Fruit fly (Drosophila melanogaster) whole organism, embryonic: ENCODE data around the gene Vps2.

Experiments used
- ATbp ChIP-seq: fragments of 200-800 bp; sonication (Bioruptor generic); optimal IDR thresholded peaks from 2 replicates; lab custom pipeline; 2017; ENCODE audit warnings: missing biosample characterization, mild to moderate bottlenecking, missing genetic modification characterization, missing genetic modification reagents
- Adf1 ChIP-seq: fragments of 200-800 bp; sonication (Bioruptor generic); IDR thresholded peaks from 2 replicates; pipeline ENCODE4 v1.3.6; 2022; ENCODE audit warnings: missing biosample characterization, missing genetic modification characterization
- B-H2 ChIP-seq: fragments of 200-800 bp; sonication (Bioruptor generic); optimal IDR thresholded peaks from 2 replicates; lab custom pipeline; 2018; ENCODE audit warnings: missing biosample characterization, mild to moderate bottlenecking, missing genetic modification characterization
- CG10267 ChIP-seq: fragments of 200-800 bp; sonication (Bioruptor generic); optimal IDR thresholded peaks from 2 replicates; lab custom pipeline; 2018; ENCODE audit warnings: missing biosample characterization, mild to moderate bottlenecking, missing genetic modification characterization, moderate library complexity
- CG12942 ChIP-seq: fragments of 200-800 bp; sonication (Bioruptor generic); optimal IDR thresholded peaks from 3 replicates; lab custom pipeline; 2016; ENCODE audit warnings: missing biosample characterization, missing genetic modification characterization
- CG13894 ChIP-seq: fragments of 200-800 bp; sonication (Bioruptor generic); optimal IDR thresholded peaks from 3 replicates; lab custom pipeline; 2018; ENCODE audit warnings: missing biosample characterization, mild to moderate bottlenecking, missing genetic modification characterization, moderate library complexity
- CG14014 ChIP-seq: fragments of 200-800 bp; sonication (Bioruptor generic); IDR thresholded peaks from 2 replicates; pipeline ENCODE4 v1.3.6; 2022; ENCODE audit warnings: missing biosample characterization, missing genetic modification characterization
- CG15011 ChIP-seq: fragments of 200-800 bp; sonication (Bioruptor generic); optimal IDR thresholded peaks from 3 replicates; lab custom pipeline; 2018; ENCODE audit warnings: missing biosample characterization, mild to moderate bottlenecking, missing genetic modification characterization
- CG1603 ChIP-seq: fragments of 200-800 bp; sonication (Bioruptor generic); optimal IDR thresholded peaks from 2 replicates; lab custom pipeline; 2019; ENCODE audit warnings: missing biosample characterization, mild to moderate bottlenecking, missing genetic modification characterization, moderate library complexity
- CG17385 ChIP-seq: fragments of 200-800 bp; sonication (Bioruptor generic); optimal IDR thresholded peaks from 3 replicates; lab custom pipeline; 2018; ENCODE audit warnings: missing biosample characterization, mild to moderate bottlenecking, missing genetic modification characterization
- CG18476 ChIP-seq: fragments of 200-800 bp; sonication (Bioruptor generic); optimal IDR thresholded peaks from 2 replicates; lab custom pipeline; 2016; ENCODE audit warnings: missing biosample characterization, mild to moderate bottlenecking, missing genetic modification characterization
- CG2129 ChIP-seq: fragments of 200-800 bp; sonication (Bioruptor generic); IDR thresholded peaks from 2 replicates; pipeline ENCODE4 v1.3.6; 2022; ENCODE audit warnings: missing biosample characterization, missing genetic modification characterization; ENCODE audit not compliant: partially characterized antibody
- CG34224 ChIP-seq: fragments of 200-800 bp; sonication (Bioruptor generic); IDR thresholded peaks from 3 replicates; pipeline ENCODE4 v1.3.6; 2022; ENCODE audit warnings: missing biosample characterization, missing genetic modification characterization; ENCODE audit not compliant: partially characterized antibody
- CG4617 ChIP-seq: fragments of 200-800 bp; sonication (Bioruptor generic); optimal IDR thresholded peaks from 3 replicates; lab custom pipeline; 2016; ENCODE audit warnings: missing biosample characterization, missing genetic modification characterization, borderline replicate concordance
- CG6272 ChIP-seq: fragments of 200-800 bp; sonication (Bioruptor generic); IDR thresholded peaks from 2 replicates; pipeline ENCODE4 v1.3.6; 2022; ENCODE audit warnings: missing biosample characterization, missing genetic modification characterization
- CG8089 ChIP-seq: fragments of 200-800 bp; sonication (Bioruptor generic); optimal IDR thresholded peaks from 3 replicates; lab custom pipeline; 2016; ENCODE audit warnings: missing biosample characterization, missing genetic modification characterization
- CG9215 ChIP-seq: fragments of 200-800 bp; sonication (Bioruptor generic); IDR thresholded peaks from 2 replicates; pipeline ENCODE4 v1.3.6; 2022; ENCODE audit warnings: missing biosample characterization, missing genetic modification characterization
- CTCF ChIP-seq: fragments of 200-800 bp; sonication (Bioruptor generic); optimal IDR thresholded peaks from 2 replicates; lab custom pipeline; 2017; ENCODE audit warnings: missing biosample characterization, mild to moderate bottlenecking, missing genetic modification characterization, moderate library complexity
- Dek ChIP-seq: fragments of 200-800 bp; sonication (Bioruptor generic); optimal IDR thresholded peaks from 3 replicates; lab custom pipeline; 2019; ENCODE audit warnings: missing biosample characterization, mild to moderate bottlenecking, missing genetic modification characterization, moderate library complexity
- Dip2 ChIP-seq: fragments of 200-800 bp; sonication (Bioruptor generic); IDR thresholded peaks from 2 replicates; pipeline ENCODE4 v1.3.6; 2022; ENCODE audit warnings: missing biosample characterization, missing genetic modification characterization
- Dp ChIP-seq: fragments of 200-800 bp; sonication (Bioruptor generic); optimal IDR thresholded peaks from 2 replicates; lab custom pipeline; 2018; ENCODE audit warnings: missing biosample characterization, mild to moderate bottlenecking, missing genetic modification characterization, moderate library complexity
- E2f2 ChIP-seq: fragments of 200-800 bp; sonication (Bioruptor generic); IDR thresholded peaks from 2 replicates; pipeline ENCODE4 v1.3.6; 2022; ENCODE audit warnings: missing biosample characterization, missing genetic modification characterization
- Ets65A ChIP-seq: fragments of 200-800 bp; sonication (Bioruptor generic); peaks from one replicate; lab custom pipeline; 2016; ENCODE audit warnings: missing biosample characterization, missing genetic modification characterization
- Ets97D ChIP-seq: fragments of 200-800 bp; sonication (Bioruptor generic); optimal IDR thresholded peaks from 3 replicates; lab custom pipeline; 2016; ENCODE audit warnings: missing biosample characterization, missing genetic modification characterization
- MBD-R2 ChIP-seq: fragments of 200-800 bp; sonication (Bioruptor generic); IDR thresholded peaks from 2 replicates; pipeline ENCODE4 v1.3.6; 2022; ENCODE audit warnings: missing biosample characterization, missing genetic modification characterization
- MESR4 ChIP-seq: fragments of 200-800 bp; sonication (Bioruptor generic); optimal IDR thresholded peaks from 2 replicates; lab custom pipeline; 2018; ENCODE audit warnings: missing biosample characterization, mild to moderate bottlenecking, missing genetic modification characterization, moderate library complexity
- Nf-YB ChIP-seq: fragments of 200-800 bp; sonication (Bioruptor generic); optimal IDR thresholded peaks from 3 replicates; lab custom pipeline; 2019; ENCODE audit warnings: missing biosample characterization, mild to moderate bottlenecking, missing genetic modification characterization, moderate library complexity
- Nf-YC ChIP-seq: fragments of 200-800 bp; optimal IDR thresholded peaks from 3 replicates; lab custom pipeline; 2019; ENCODE audit warnings: missing biosample characterization, mild to moderate bottlenecking, missing genetic modification characterization, moderate library complexity
- Taf1 ChIP-seq: fragments of 200-800 bp; sonication (Bioruptor generic); IDR thresholded peaks from 2 replicates; pipeline ENCODE4 v1.3.6; 2022; ENCODE audit warnings: missing biosample characterization, missing genetic modification characterization
- Tbp ChIP-seq: fragments of >200 bp; optimal IDR thresholded peaks from 2 replicates; lab custom pipeline; 2018; ENCODE audit warnings: missing biosample characterization, missing genetic modification characterization
- bigmax ChIP-seq: fragments of 200-800 bp; sonication (Bioruptor generic); optimal IDR thresholded peaks from 2 replicates; lab custom pipeline; 2018; ENCODE audit warnings: missing biosample characterization, mild to moderate bottlenecking, missing genetic modification characterization
- chn ChIP-seq: fragments of 200-800 bp; sonication (Bioruptor generic); optimal IDR thresholded peaks from 2 replicates; lab custom pipeline; 2016; ENCODE audit warnings: missing biosample characterization, missing genetic modification characterization
- croc ChIP-seq: fragments of 200-800 bp; sonication (Bioruptor generic); conservative IDR thresholded peaks from 3 replicates; pipeline ENCODE4 v1.3.6; 2022; ENCODE audit warnings: missing biosample characterization, missing genetic modification characterization
- crp ChIP-seq, 2 experiments: fragments of 200-800 bp; sonication (Bioruptor generic); optimal IDR thresholded peaks; 2 replicates in 1 of 2; 3 replicates in 1 of 2; lab custom pipeline; 2017; ENCODE audit warnings: missing biosample characterization in 2 of 2, missing genetic modification characterization in 2 of 2, mild to moderate bottlenecking in 1 of 2, moderate library complexity in 1 of 2
- dpn ChIP-seq, 2 experiments: fragments of 200-800 bp; sonication (Bioruptor generic); optimal IDR thresholded peaks; 3 replicates each; lab custom pipeline; 2016; ENCODE audit warnings: missing biosample characterization in 2 of 2, missing genetic modification characterization in 2 of 2
- her ChIP-seq: fragments of 200-800 bp; sonication (Bioruptor generic); optimal IDR thresholded peaks from 2 replicates; lab custom pipeline; 2016; ENCODE audit warnings: missing biosample characterization, missing genetic modification characterization
- jigr1 ChIP-seq: fragments of 200-800 bp; sonication (Bioruptor generic); IDR thresholded peaks from 3 replicates; pipeline ENCODE4 v1.3.6; 2022; ENCODE audit warnings: missing biosample characterization, missing genetic modification characterization
- lbe ChIP-seq: fragments of 200-800 bp; sonication (Bioruptor generic); optimal IDR thresholded peaks from 2 replicates; lab custom pipeline; 2016; ENCODE audit warnings: missing biosample characterization, mild to moderate bottlenecking, missing genetic modification characterization
- maf-S ChIP-seq: fragments of 200-800 bp; sonication (Bioruptor generic); optimal IDR thresholded peaks from 2 replicates; lab custom pipeline; 2016; ENCODE audit warnings: missing biosample characterization, missing genetic modification characterization
- mirr ChIP-seq: fragments of 200-800 bp; sonication (Bioruptor generic); optimal IDR thresholded peaks from 3 replicates; lab custom pipeline; 2018; ENCODE audit warnings: missing biosample characterization, mild to moderate bottlenecking, missing genetic modification characterization
- pum ChIP-seq: fragments of 200-800 bp; sonication (Bioruptor generic); optimal IDR thresholded peaks from 2 replicates; lab custom pipeline; 2016; ENCODE audit warnings: missing biosample characterization, missing genetic modification characterization
- pzg ChIP-seq: fragments of 200-800 bp; sonication (Bioruptor generic); optimal IDR thresholded peaks from 3 replicates; lab custom pipeline; 2018; ENCODE audit warnings: missing biosample characterization, mild to moderate bottlenecking, missing genetic modification characterization, moderate library complexity
- sd ChIP-seq: fragments of 200-800 bp; sonication (Bioruptor generic); optimal IDR thresholded peaks from 3 replicates; lab custom pipeline; 2018; ENCODE audit warnings: missing biosample characterization, mild to moderate bottlenecking, missing genetic modification characterization, moderate library complexity
- sens ChIP-seq: fragments of 200-800 bp; sonication (Bioruptor generic); peaks from one replicate; lab custom pipeline; 2016; ENCODE audit warnings: missing biosample characterization, missing genetic modification characterization
- seq ChIP-seq: fragments of 200-800 bp; sonication (Bioruptor generic); IDR thresholded peaks from 2 replicates; pipeline ENCODE4 v1.3.6; 2022; ENCODE audit warnings: missing biosample characterization, missing genetic modification characterization
- stwl ChIP-seq: fragments of 200-800 bp; sonication (Bioruptor generic); optimal IDR thresholded peaks from 3 replicates; lab custom pipeline; 2018; ENCODE audit warnings: missing biosample characterization, mild to moderate bottlenecking, missing genetic modification characterization, moderate library complexity
- tap ChIP-seq: fragments of 200-800 bp; optimal IDR thresholded peaks from 3 replicates; lab custom pipeline; 2019; ENCODE audit warnings: missing biosample characterization, mild to moderate bottlenecking, missing genetic modification characterization, moderate library complexity
- tin ChIP-seq: fragments of 200-800 bp; sonication (Bioruptor generic); optimal IDR thresholded peaks from 3 replicates; lab custom pipeline; 2016; ENCODE audit warnings: missing biosample characterization, missing genetic modification characterization
- zen ChIP-seq: fragments of 200-800 bp; sonication (Bioruptor generic); optimal IDR thresholded peaks from 3 replicates; lab custom pipeline; 2018; ENCODE audit warnings: missing biosample characterization, mild to moderate bottlenecking, missing genetic modification characterization, moderate library complexity

Vps2 gene

dm6 chr3R:26056381-26056780 is 3.8 kb downstream of the Vps2 start, which contains the start of the genes Sld5 and CG14543 (continued):
- TF ChIP-seq CG2129 (GFP tag; lab: Robert Waterston, UW), result no peak
- no peak for TF ChIP-seq jigr1 (GFP tag; lab: Robert Waterston, UW)
- TF ChIP-seq chn (GFP tag; lab: Kevin White, UChicago), result no peak
- TF ChIP-seq Ets65A (GFP tag; lab: Kevin White, UChicago), result peak; percentile 90
- TF ChIP-seq her (GFP tag; lab: Kevin White, UChicago), result no peak
- TF ChIP-seq tap (tag; lab: Kevin White, UChicago), result no peak

- peak; percentile 95 for TF ChIP-seq CG17385 (GFP tag; lab: Kevin White, UChicago)
- peak; percentile 41 for TF ChIP-seq Ets97D (GFP tag; lab: Kevin White, UChicago)
- TF ChIP-seq CG10267, result peak; percentile 34
- no peak for TF ChIP-seq B-H2 (GFP tag; lab: Kevin White, UChicago)
- peak; percentile 26 for TF ChIP-seq stwl (tag; lab: Kevin White, UChicago)
- peak; percentile 53 for TF ChIP-seq Dp (GFP tag; lab: Kevin White, UChicago)
- peak; percentile 44 for TF ChIP-seq lbe
- no peak for TF ChIP-seq Taf1 (GFP tag; lab: Robert Waterston, UW)
- TF ChIP-seq bigmax (GFP tag; lab: Kevin White, UChicago), result peak; percentile 22
- no peak for TF ChIP-seq croc (GFP tag; lab: Robert Waterston, UW)
- peak; percentile 4 for TF ChIP-seq Nf-YB (GFP tag; lab: Kevin White, UChicago)
- peak; percentile 41 for TF ChIP-seq pzg (GFP tag; lab: Kevin White, UChicago)
- peak; percentile 88 for TF ChIP-seq sd (tag; lab: Kevin White, UChicago)
- peak; percentile 26 for TF ChIP-seq sens
- TF ChIP-seq crp (GFP tag; optimal IDR thresholded peaks at IDR 0.05; lab: Kevin White, UChicago), result peak; percentile 56 to 90
- TF ChIP-seq Nf-YC (tag; lab: Kevin White, UChicago), result peak; percentile 16
- peak; percentile 28 for TF ChIP-seq CG1603 (tag; lab: Kevin White, UChicago)
- TF ChIP-seq CG34224, result no peak
- peak; percentile 5 for TF ChIP-seq CG4617 (GFP tag; lab: Kevin White, UChicago)
- TF ChIP-seq Tbp (GFP tag; lab: Kevin White, UChicago), result no peak
- no peak for TF ChIP-seq CG13894
- peak; percentile 28; the same call in 1 of the 2 replicates for TF ChIP-seq MBD-R2 (GFP tag; lab: Robert Waterston, UW)
- peak; percentile 58 for TF ChIP-seq E2f2 (GFP tag; lab: Robert Waterston, UW)
- TF ChIP-seq pum (GFP tag; lab: Kevin White, UChicago), result no peak
- peak; percentile 22 for TF ChIP-seq MESR4
- no peak for TF ChIP-seq CG12942 (GFP tag; lab: Kevin White, UChicago)
These were observed 5.4 kb downstream of the Vps2 start, which contains the start of the genes PIG-P and Tcs6 for dm6 chr3R:26058066-26058465. TSS of gene PIG-P (minus strand) at chr3R:26058223. TSS of gene Tcs6 (minus strand) at chr3R:26058223.

dm6 chr3R:26059195-26059594 is 6.6 kb downstream of the Vps2 start, which contains the start of the genes RpL34a and Trmt61:
TSS of gene RpL34a (minus strand) at chr3R:26059267.
TSS of gene Trmt61 (plus strand) at chr3R:26059496.
- no peak; the same call in 1 of the 2 replicates for TF ChIP-seq seq (GFP tag; lab: Robert Waterston, UW)
- TF ChIP-seq mirr, result peak; percentile 92
- peak; percentile 45 for TF ChIP-seq CG6272
- peak; percentile 86 for TF ChIP-seq ATbp (GFP tag; lab: Kevin White, UChicago)
- peak; percentile 85 for TF ChIP-seq zen (tag; lab: Kevin White, UChicago)
- peak; percentile 58 for TF ChIP-seq CG9215
- TF ChIP-seq Dip2 (GFP tag; lab: Robert Waterston, UW), result no peak
- peak; percentile 65 for TF ChIP-seq CG8089 (GFP tag; lab: Kevin White, UChicago)
- TF ChIP-seq CG14014 (GFP tag; lab: Robert Waterston, UW), result peak; percentile 56; the same call in 1 of the 2 replicates
- TF ChIP-seq maf-S (GFP tag; lab: Kevin White, UChicago), result peak; percentile 73
- peak; percentile 88 for TF ChIP-seq CG15011 (GFP tag; lab: Kevin White, UChicago)
- peak; percentile 98 for TF ChIP-seq sens
- TF ChIP-seq Dek (tag; lab: Kevin White, UChicago), result peak; percentile 80
- peak; percentile 74 for TF ChIP-seq tin (GFP tag; lab: Kevin White, UChicago)
- peak; percentile 44 for TF ChIP-seq CG18476 (GFP tag; lab: Kevin White, UChicago)
- TF ChIP-seq Adf1 (GFP tag; lab: Robert Waterston, UW), result peak; percentile 44; the same call in 1 of the 2 replicates
- TF ChIP-seq dpn (GFP tag; optimal IDR thresholded peaks at IDR 0.05; lab: Kevin White, UChicago), result peak; percentile 68 to 85
- peak; percentile 59 for TF ChIP-seq CTCF
